Worm (Caenorhabditis elegans): ENCODE results near the gene aff-1.
A peak's percentile ranks its signal among the peaks of the same experiment; 100 is the strongest.

The aff-1 gene

DNA sequence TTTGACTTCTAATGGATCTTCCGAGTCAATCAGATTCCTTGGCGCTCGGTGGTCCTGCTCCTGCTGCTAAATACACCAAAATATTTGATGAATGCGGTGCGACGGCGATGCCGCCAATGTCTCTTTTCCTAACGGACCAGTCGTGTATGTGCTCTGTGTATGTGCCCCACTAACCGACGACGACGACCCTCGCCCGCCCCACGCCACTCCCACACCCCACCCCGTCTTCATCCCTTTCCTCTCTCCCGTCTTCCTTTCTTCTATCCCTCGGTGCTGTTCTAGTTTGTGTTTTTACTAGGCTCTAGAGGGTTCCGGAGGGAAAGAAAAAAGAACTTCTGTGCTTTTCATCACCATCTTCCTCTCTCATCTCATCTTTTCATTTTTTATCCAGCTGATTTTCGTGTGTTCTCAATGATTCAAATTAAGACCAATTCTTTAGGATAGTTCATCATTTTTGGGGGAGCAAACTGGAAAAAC lies 28.9 kb downstream of the aff-1 start, which contains the start of gene egl-27:
TSS of gene egl-27 (plus strand) at position 427 of the 477 bp plus-strand sequence.
- TF ChIP-seq lin-39 (tag; optimal IDR thresholded peaks at IDR 0.05) (peak; percentile 57), nfya-1 (tag; optimal IDR thresholded peaks at IDR 0.05; ENCODE audit: insufficient read depth) (peak; percentile 19), ama-1 (optimal IDR thresholded peaks at IDR 0.05) (no peak)

DNA sequence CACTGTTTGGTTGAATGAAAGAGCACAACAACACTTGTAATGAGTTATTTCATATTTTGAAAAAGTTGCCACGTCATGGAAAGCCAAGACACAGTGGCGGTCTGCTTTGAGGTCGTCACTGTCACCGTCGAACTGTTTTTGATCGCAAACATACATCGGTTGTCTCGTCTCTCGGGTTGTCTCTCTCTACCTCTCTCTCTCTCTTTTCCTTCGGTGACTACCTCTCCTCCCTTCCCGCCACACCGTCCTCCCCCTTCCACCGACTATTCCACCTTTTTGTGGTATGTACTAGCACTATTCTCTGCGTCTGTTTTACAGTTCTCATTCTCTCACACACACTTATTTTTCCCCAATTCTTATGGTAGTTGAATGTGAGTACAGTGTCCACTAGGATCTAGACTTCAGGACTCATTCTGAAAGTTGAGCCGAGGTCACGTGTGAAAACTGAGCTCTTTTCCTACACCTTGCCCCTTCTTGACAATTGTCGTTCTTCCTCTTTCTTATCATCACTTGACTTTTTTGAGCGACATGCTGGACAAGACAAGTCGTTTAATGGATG lies 29.7 kb downstream of the aff-1 start:
- TF ChIP-seq elt-2 (tag; optimal IDR thresholded peaks at IDR 0.05) (peak; percentile 69), lin-39 (tag; optimal IDR thresholded peaks at IDR 0.05) (no peak), ztf-4 (tag; optimal IDR thresholded peaks at IDR 0.05) (no peak), nhr-25 (tag; optimal IDR thresholded peaks at IDR 0.05) (peak; percentile 70), pqm-1 (tag; optimal IDR thresholded peaks at IDR 0.05) (peak; percentile 44), jun-1 (tag; optimal IDR thresholded peaks at IDR 0.05) (peak; percentile 7), nhr-23 (tag; optimal IDR thresholded peaks at IDR 0.05) (peak; percentile 12), skn-1 (tag; optimal IDR thresholded peaks at IDR 0.05) (no peak), pha-4 (tag; optimal IDR thresholded peaks at IDR 0.05) (peak; percentile 70), nfya-1 (tag; optimal IDR thresholded peaks at IDR 0.05; ENCODE audit: insufficient read depth) (peak; percentile 6), fkh-2 (tag; optimal IDR thresholded peaks at IDR 0.05) (no peak)

DNA sequence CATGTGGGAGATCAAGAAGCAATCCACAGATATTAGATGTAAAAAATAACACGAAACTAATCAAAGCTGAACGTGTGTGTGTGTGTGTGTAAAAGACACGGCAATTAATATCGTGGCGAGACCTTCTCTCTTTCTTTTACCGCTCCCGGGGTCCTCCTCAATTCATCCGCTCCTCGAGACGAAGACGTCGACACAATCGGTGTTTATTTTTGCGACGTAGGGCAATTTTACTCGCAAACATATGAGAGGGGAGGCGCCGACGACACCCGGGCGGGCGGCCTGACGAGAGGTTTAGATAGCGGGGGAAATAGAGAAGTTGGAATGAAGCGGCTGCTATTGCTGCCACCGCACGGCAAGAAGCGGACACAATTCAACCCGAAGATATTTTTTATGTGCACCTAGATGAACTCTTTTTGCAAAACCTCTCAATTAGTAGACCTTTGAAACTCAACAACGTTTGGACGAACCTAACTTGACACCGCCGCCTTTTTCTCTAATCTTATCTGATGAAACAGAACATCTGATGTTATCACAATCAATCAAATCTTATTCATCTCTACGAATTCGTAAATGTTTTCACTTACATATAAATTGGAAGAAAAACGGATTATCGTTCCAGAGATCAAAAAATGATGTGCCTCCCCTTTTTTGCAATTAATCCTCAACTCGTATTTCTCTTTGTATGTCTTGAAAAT lies 30.7 kb downstream of the aff-1 start:
- TF ChIP-seq pha-4 (tag; optimal IDR thresholded peaks at IDR 0.05) (peak; percentile 11), unc-62 (GFP tag; optimal IDR thresholded peaks at IDR 0.05) (no peak), nhr-28 (tag; optimal IDR thresholded peaks at IDR 0.05) (no peak), R02D3.7 (tag; optimal IDR thresholded peaks at IDR 0.05) (no peak), egl-5 (tag; optimal IDR thresholded peaks at IDR 0.05) (peak; percentile 49), elt-1 (tag; optimal IDR thresholded peaks at IDR 0.05) (peak; percentile 90), elt-2 (tag; optimal IDR thresholded peaks at IDR 0.05) (peak; percentile 7), nfya-1 (tag; optimal IDR thresholded peaks at IDR 0.05; ENCODE audit: insufficient read depth) (no peak), hmg-11 (tag; optimal IDR thresholded peaks at IDR 0.05) (peak; percentile 16), lin-39 (tag; optimal IDR thresholded peaks at IDR 0.05) (no peak)

DNA sequence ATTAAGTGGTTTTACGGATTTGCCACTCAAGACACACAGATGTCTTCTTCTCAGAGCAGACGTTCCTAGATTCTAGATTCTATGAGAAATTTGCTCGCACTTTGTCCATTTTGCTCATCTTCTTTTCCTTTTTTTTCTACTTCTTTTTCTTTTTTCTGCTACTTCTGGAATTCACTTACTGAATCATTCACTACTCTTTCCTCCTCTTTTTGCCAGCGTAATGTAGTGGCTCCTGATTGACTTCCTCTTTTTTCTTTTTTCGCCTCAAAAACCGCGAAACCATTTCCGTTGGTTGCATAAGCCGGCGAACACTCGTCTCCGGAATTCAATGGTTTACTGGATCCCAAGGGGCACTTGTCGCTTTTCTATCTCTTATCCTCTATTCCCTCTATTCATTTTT lies 31.3 kb downstream of the aff-1 start:
- TF ChIP-seq fkh-10 (GFP tag; optimal IDR thresholded peaks at IDR 0.05) (peak; percentile 14), aly-2 (tag; optimal IDR thresholded peaks at IDR 0.05) (no peak)

DNA sequence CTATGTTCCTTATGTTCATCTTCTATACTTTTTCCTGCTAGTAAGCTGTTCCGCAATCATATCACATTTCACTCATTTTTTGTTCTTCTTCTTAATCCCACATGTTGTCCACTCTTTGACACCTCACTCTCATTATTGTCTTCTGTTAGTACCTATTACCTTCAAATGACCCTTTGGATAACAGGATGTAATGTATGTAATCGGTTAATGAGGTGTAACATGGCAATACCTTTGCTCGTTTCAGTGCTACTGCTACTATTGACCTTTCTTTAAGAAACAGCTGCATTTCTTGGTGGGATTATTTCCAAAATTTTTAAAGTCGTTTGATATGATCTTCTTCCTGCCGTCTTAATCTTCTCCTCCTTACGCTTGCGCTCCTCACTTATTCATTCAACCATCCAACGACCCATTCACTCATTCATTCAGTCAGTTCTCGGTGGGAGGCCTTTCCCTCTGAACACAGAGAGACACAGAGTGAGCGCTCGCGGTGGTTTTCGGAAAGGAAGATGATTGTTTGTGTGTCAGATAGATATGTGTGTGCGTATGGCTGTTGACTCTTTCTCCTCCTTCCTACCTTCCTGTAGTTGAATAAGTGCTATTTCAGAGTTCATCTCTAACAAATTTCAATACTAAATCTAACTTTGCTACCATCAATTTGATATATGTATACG lies 31.9 kb downstream of the aff-1 start:
- no peak for TF ChIP-seq nfya-1 (tag; optimal IDR thresholded peaks at IDR 0.05; ENCODE audit: insufficient read depth)
- TF ChIP-seq elt-1 (tag; optimal IDR thresholded peaks at IDR 0.05), result peak; percentile 14
- TF ChIP-seq ceh-28 (tag; optimal IDR thresholded peaks at IDR 0.05), result no peak
- TF ChIP-seq egl-5 (tag; optimal IDR thresholded peaks at IDR 0.05), result peak; percentile 36
- peak; percentile 0 for TF ChIP-seq hmg-11 (tag; optimal IDR thresholded peaks at IDR 0.05)
- peak; percentile 29 for TF ChIP-seq pha-4 (tag; optimal IDR thresholded peaks at IDR 0.05)
- no peak for TF ChIP-seq lin-15B (tag; optimal IDR thresholded peaks at IDR 0.05)

DNA sequence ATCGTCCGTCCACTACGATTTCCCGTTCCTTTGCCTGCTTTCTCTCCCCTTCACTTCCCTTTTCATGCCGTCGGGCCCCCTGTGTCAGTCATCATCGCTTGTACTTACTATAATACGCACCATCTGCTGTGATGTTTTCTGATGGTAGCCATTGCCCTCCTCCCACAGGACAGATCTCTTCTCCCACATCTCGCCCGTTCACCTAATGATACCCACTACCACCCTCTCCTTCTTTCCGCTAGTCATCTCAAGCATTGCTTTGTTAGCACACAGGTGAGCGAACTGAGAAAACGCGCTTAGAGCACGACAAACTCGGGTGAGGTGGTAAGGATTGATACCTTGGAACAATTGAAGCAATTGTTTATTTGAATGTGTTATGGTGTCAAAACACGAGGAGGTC lies 32.6 kb downstream of the aff-1 start:
- no peak for TF ChIP-seq unc-62 (GFP tag; optimal IDR thresholded peaks at IDR 0.05)
- TF ChIP-seq ceh-28 (tag; optimal IDR thresholded peaks at IDR 0.05), result no peak
- no peak for TF ChIP-seq nhr-43 (tag; optimal IDR thresholded peaks at IDR 0.05; ENCODE audit: poor library complexity, severe bottlenecking)
- no peak for TF ChIP-seq elt-3 (tag; optimal IDR thresholded peaks at IDR 0.05)
- TF ChIP-seq hmg-11 (tag; optimal IDR thresholded peaks at IDR 0.05), result no peak
- TF ChIP-seq nhr-77 (tag; optimal IDR thresholded peaks at IDR 0.05), result no peak
- TF ChIP-seq ztf-4 (tag; optimal IDR thresholded peaks at IDR 0.05), result no peak
- TF ChIP-seq nhr-25 (tag; optimal IDR thresholded peaks at IDR 0.05), result no peak
- no peak for TF ChIP-seq nhr-237 (tag; optimal IDR thresholded peaks at IDR 0.05)
- TF ChIP-seq aly-2 (tag; optimal IDR thresholded peaks at IDR 0.05), result no peak
- no peak for TF ChIP-seq fkh-10 (GFP tag; optimal IDR thresholded peaks at IDR 0.05)
- no peak for TF ChIP-seq ceh-9 (tag; optimal IDR thresholded peaks at IDR 0.05)

Data from whole organism, L3 larva.